Worm (Caenorhabditis elegans) whole organism, L1 larva: ENCODE measurements around the gene C07G3.10.
"Not testable (repeated sequence)": the region's sequence is repeated elsewhere in the genome, so short reads cannot be mapped to it uniquely, and the experiment has no call there.

Source experiments
- C04F5.9 ChIP-seq: sonication (generic microtip); optimal IDR thresholded peaks from 2 replicates; lab custom pipeline; 2016; ENCODE audit warnings: missing genetic modification characterization, missing compliant biosample characterization
- C16A3.4 ChIP-seq: fragments of 150-350 bp; optimal IDR thresholded peaks from 2 replicates; lab custom pipeline; 2014; ENCODE audit warnings: missing biosample characterization, missing genetic modification characterization
- C34B4.2 ChIP-seq: sonication (generic microtip); optimal IDR thresholded peaks from 2 replicates; lab custom pipeline; 2017; ENCODE audit warnings: mild to moderate bottlenecking, missing genetic modification characterization, missing compliant biosample characterization
- F16B12.6 ChIP-seq: fragments of 150-350 bp; optimal IDR thresholded peaks from 2 replicates; lab custom pipeline; 2014; ENCODE audit warnings: missing biosample characterization, missing genetic modification characterization
- aly-2 ChIP-seq: fragments of 150-350 bp; optimal IDR thresholded peaks from 2 replicates; lab custom pipeline; 2014; ENCODE audit warnings: missing biosample characterization, missing genetic modification characterization
- blmp-1 ChIP-seq: fragments of 150-350 bp; optimal IDR thresholded peaks from 2 replicates; lab custom pipeline; 2014; ENCODE audit warnings: missing biosample characterization, missing genetic modification characterization
- ceh-63 ChIP-seq: fragments of 200-800 bp; sonication (Bioruptor generic); optimal IDR thresholded peaks from 2 replicates; lab custom pipeline; 2018; ENCODE audit warnings: mild to moderate bottlenecking, missing genetic modification characterization, missing compliant biosample characterization
- ceh-90 ChIP-seq: sonication (generic microtip); optimal IDR thresholded peaks from 2 replicates; lab custom pipeline; 2016; ENCODE audit warnings: missing genetic modification characterization, missing compliant biosample characterization
- ces-1 ChIP-seq: fragments of 150-350 bp; optimal IDR thresholded peaks from 2 replicates; lab custom pipeline; 2014; ENCODE audit warnings: missing biosample characterization, missing genetic modification reagents, missing genetic modification characterization
- dpl-1 ChIP-seq, 3 experiments: fragments of 150-350 bp in 2 of 3; sonication (generic microtip) in 1 of 3; optimal IDR thresholded peaks; 2 replicates each; lab custom pipeline; 2014 to 2017; ENCODE audit warnings: missing biosample characterization in 3 of 3, missing genetic modification characterization in 3 of 3, missing genetic modification reagents in 3 of 3
- efl-1 ChIP-seq, 4 experiments: fragments of 150-350 bp; optimal IDR thresholded peaks in 3 of 4; peaks in 1 of 4; 1 replicate in 1 of 4; 2 replicates in 3 of 4; lab custom pipeline; 2014; ENCODE audit warnings: missing biosample characterization in 2 of 4, missing genetic modification characterization in 2 of 4, missing genetic modification reagents in 2 of 4
- egl-13 ChIP-seq: sonication (generic microtip); optimal IDR thresholded peaks from 2 replicates; lab custom pipeline; 2016; ENCODE audit warnings: missing genotype, missing genetic modification reagents, missing genetic modification characterization, missing compliant biosample characterization
- egl-27 ChIP-seq, 2 experiments: fragments of 150-350 bp in 1 of 2; sonication (generic microtip); optimal IDR thresholded peaks; 3 replicates each; lab custom pipeline; 2017 to 2018; ENCODE audit warnings: missing biosample characterization in 2 of 2, missing genetic modification characterization in 2 of 2, missing genetic modification reagents in 2 of 2
- fkh-10 ChIP-seq: sonication (generic microtip); optimal IDR thresholded peaks from 2 replicates; lab custom pipeline; 2017; ENCODE audit warnings: missing biosample characterization, missing genetic modification reagents, missing genetic modification characterization
- fkh-8 ChIP-seq: sonication (generic microtip); optimal IDR thresholded peaks from 2 replicates; lab custom pipeline; 2016; ENCODE audit warnings: mild to moderate bottlenecking, missing genetic modification characterization, missing compliant biosample characterization
- hlh-17 ChIP-seq: fragments of 200-800 bp; sonication (Bioruptor generic); optimal IDR thresholded peaks from 2 replicates; lab custom pipeline; 2018; ENCODE audit warnings: missing genetic modification characterization, mild to moderate bottlenecking, missing compliant biosample characterization, moderate library complexity, borderline replicate concordance
- hlh-4 ChIP-seq: sonication (generic microtip); optimal IDR thresholded peaks from 2 replicates; lab custom pipeline; 2016; ENCODE audit warnings: mild to moderate bottlenecking, missing genetic modification characterization, missing compliant biosample characterization
- hpl-2 ChIP-seq: fragments of 150-350 bp; optimal IDR thresholded peaks from 2 replicates; lab custom pipeline; 2014; ENCODE audit warnings: missing biosample characterization, missing genetic modification reagents, missing genetic modification characterization
- jun-1 ChIP-seq: fragments of 150-350 bp; optimal IDR thresholded peaks from 2 replicates; lab custom pipeline; 2014; ENCODE audit warnings: missing biosample characterization, missing genetic modification reagents, missing genetic modification characterization
- lin-15B ChIP-seq: fragments of 150-350 bp; sonication (generic microtip); optimal IDR thresholded peaks from 3 replicates; lab custom pipeline; 2014; ENCODE audit warnings: missing biosample characterization, missing genetic modification characterization
- lin-35 ChIP-seq, 2 experiments: fragments of 150-350 bp; optimal IDR thresholded peaks; 2 replicates each; lab custom pipeline; 2014; ENCODE audit warnings: missing biosample characterization in 2 of 2, missing genetic modification characterization in 2 of 2, missing genetic modification reagents in 2 of 2
- lin-39 ChIP-seq: fragments of 150-350 bp; optimal IDR thresholded peaks from 2 replicates; lab custom pipeline; 2014; ENCODE audit warnings: missing biosample characterization, missing genetic modification reagents, missing genetic modification characterization
- mab-9 ChIP-seq: fragments of 200-800 bp; sonication (Bioruptor generic); IDR thresholded peaks from 2 replicates; pipeline ENCODE4 v1.3.6; 2022; ENCODE audit warnings: missing genetic modification reagents, missing genetic modification characterization, missing compliant biosample characterization
- mdl-1 ChIP-seq, 2 experiments: fragments of 150-350 bp; optimal IDR thresholded peaks; 2 replicates each; lab custom pipeline; 2014 to 2017; ENCODE audit warnings: missing biosample characterization in 2 of 2, missing genetic modification characterization in 2 of 2, inconsistent platforms in 1 of 2
- mef-2 ChIP-seq: fragments of 150-350 bp; optimal IDR thresholded peaks from 2 replicates; lab custom pipeline; 2014; ENCODE audit warnings: missing biosample characterization, missing genetic modification characterization
- mep-1 ChIP-seq: fragments of 150-350 bp; optimal IDR thresholded peaks from 2 replicates; lab custom pipeline; 2014; ENCODE audit warnings: missing biosample characterization, missing genetic modification characterization
- nhr-11 ChIP-seq: fragments of 150-350 bp; optimal IDR thresholded peaks from 2 replicates; lab custom pipeline; 2014; ENCODE audit warnings: missing biosample characterization, missing genetic modification characterization
- nhr-19 ChIP-seq: fragments of 200-800 bp; sonication (Bioruptor generic); conservative IDR thresholded peaks from 2 replicates; pipeline ENCODE4 v1.3.6; 2022; ENCODE audit warnings: missing genetic modification characterization, missing compliant biosample characterization
- nhr-20 ChIP-seq: sonication (generic microtip); optimal IDR thresholded peaks from 2 replicates; lab custom pipeline; 2016; ENCODE audit warnings: mild to moderate bottlenecking, missing genetic modification characterization, missing compliant biosample characterization
- nhr-71 ChIP-seq: sonication (generic microtip); optimal IDR thresholded peaks from 2 replicates; lab custom pipeline; 2016; ENCODE audit warnings: mild to moderate bottlenecking, missing genetic modification characterization, moderate library complexity, missing compliant biosample characterization
- nhr-76 ChIP-seq: sonication (generic microtip); optimal IDR thresholded peaks from 2 replicates; lab custom pipeline; 2017; ENCODE audit warnings: missing biosample characterization, missing genetic modification characterization
- nhr-77 ChIP-seq: fragments of 150-350 bp; optimal IDR thresholded peaks from 2 replicates; lab custom pipeline; 2014; ENCODE audit warnings: missing biosample characterization, missing genetic modification characterization
- nhr-84 ChIP-seq: sonication (generic microtip); optimal IDR thresholded peaks from 2 replicates; lab custom pipeline; 2017; ENCODE audit warnings: missing biosample characterization, missing genetic modification characterization
- nhr-85 ChIP-seq: sonication (generic microtip); peaks from one replicate; lab custom pipeline; 2016; ENCODE audit warnings: missing genetic modification characterization, inconsistent platforms, missing compliant biosample characterization
- pax-3 ChIP-seq: fragments of 200-800 bp; sonication (Bioruptor generic); optimal IDR thresholded peaks from 2 replicates; lab custom pipeline; 2018; ENCODE audit warnings: mild to moderate bottlenecking, missing genetic modification characterization, moderate library complexity, missing compliant biosample characterization
- pqm-1 ChIP-seq: sonication (generic microtip); optimal IDR thresholded peaks from 3 replicates; lab custom pipeline; 2017; ENCODE audit warnings: missing biosample characterization, missing genetic modification characterization
- skn-1 ChIP-seq: fragments of 150-350 bp; optimal IDR thresholded peaks from 2 replicates; lab custom pipeline; 2014; ENCODE audit warnings: missing biosample characterization, missing genetic modification characterization
- snpc-4 ChIP-seq: fragments of 150-350 bp; optimal IDR thresholded peaks from 2 replicates; lab custom pipeline; 2014; ENCODE audit warnings: missing biosample characterization, missing genetic modification characterization
- sox-4 ChIP-seq: sonication (generic microtip); optimal IDR thresholded peaks from 2 replicates; lab custom pipeline; 2016; ENCODE audit warnings: missing genetic modification characterization, missing compliant biosample characterization
- sptf-1 ChIP-seq: fragments of 150-350 bp; optimal IDR thresholded peaks from 2 replicates; lab custom pipeline; 2014; ENCODE audit warnings: missing biosample characterization, missing genetic modification characterization
- tlp-1 ChIP-seq: fragments of 150-350 bp; optimal IDR thresholded peaks from 2 replicates; lab custom pipeline; 2014; ENCODE audit warnings: missing biosample characterization, missing genetic modification characterization
- unc-62 ChIP-seq: fragments of 150-350 bp; optimal IDR thresholded peaks from 2 replicates; lab custom pipeline; 2014; ENCODE audit warnings: missing biosample characterization, missing genetic modification reagents, missing genetic modification characterization
- unc-86 ChIP-seq: sonication (generic microtip); optimal IDR thresholded peaks from 2 replicates; lab custom pipeline; 2016; ENCODE audit warnings: missing genetic modification characterization, missing compliant biosample characterization
- zag-1 ChIP-seq: fragments of 150-350 bp; optimal IDR thresholded peaks from 2 replicates; lab custom pipeline; 2014; ENCODE audit warnings: missing biosample characterization, missing genetic modification characterization
- zip-4 ChIP-seq: fragments of 200-800 bp; sonication (Bioruptor generic); optimal IDR thresholded peaks from 2 replicates; lab custom pipeline; 2018; ENCODE audit warnings: mild to moderate bottlenecking, missing genetic modification characterization, moderate library complexity, missing compliant biosample characterization
- ztf-4 ChIP-seq: fragments of 150-350 bp; optimal IDR thresholded peaks from 2 replicates; lab custom pipeline; 2014; ENCODE audit warnings: missing biosample characterization, missing genetic modification characterization

C07G3.10 gene

DNA sequence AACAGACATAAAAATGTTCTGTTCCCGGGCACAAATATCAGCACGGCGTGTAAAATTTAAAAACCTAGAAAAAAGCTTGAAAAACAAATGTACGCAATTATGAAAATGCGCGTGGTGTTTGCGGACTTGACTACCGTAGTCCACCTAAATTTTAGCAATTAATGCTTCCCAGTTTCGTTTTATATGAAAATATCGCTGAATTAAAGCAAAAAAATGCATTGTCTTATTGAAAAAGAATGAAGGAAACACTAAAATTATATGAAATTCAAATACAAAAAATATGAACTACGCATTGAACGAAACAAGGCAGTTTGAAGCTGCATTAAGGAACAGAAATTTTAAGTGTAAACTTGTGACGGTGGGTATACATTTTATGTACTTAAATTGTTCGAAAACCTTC is 4.1 kb downstream of the C07G3.10 start, which contains the start of gene ugt-64:
Gene ugt-64 (minus strand): TSS at position 101 of the 400 bp plus-strand sequence.
- TF ChIP-seq egl-27 (tag; optimal IDR thresholded peaks at IDR 0.05; lab: Kevin White, UChicago); egl-13 (tag; lab: Kevin White, UChicago); snpc-4 (tag; lab: Kevin White, UChicago): not testable (repeated sequence)

DNA sequence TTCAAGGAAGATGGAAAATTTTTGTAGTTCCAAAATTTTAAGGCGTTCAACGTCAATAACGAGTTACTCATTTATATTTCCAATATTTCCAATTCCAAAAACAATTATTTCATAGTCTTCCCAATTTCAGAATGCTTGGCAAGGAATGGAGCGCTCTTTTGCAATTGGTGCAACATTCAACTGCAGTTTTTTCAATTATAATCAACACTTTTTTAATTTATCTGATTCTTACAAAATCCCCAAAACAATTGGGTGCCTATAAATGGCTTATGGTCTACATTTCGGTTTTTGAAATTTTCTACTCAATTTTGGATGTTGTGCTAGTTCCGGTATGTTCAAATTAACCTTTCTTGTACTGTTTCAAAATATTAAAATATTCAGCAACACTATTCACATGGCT is 5.6 kb downstream of the C07G3.10 start, which contains the start of gene str-225:
Gene str-225 (plus strand): TSS at position 132 of the 400 bp plus-strand sequence.
- TF ChIP-seq lin-15B (no peak), egl-13 (tag; lab: Kevin White, UChicago) (no peak), tlp-1 (tag; lab: Kevin White, UChicago) (no peak), sox-4 (tag; lab: Kevin White, UChicago) (no peak)

DNA sequence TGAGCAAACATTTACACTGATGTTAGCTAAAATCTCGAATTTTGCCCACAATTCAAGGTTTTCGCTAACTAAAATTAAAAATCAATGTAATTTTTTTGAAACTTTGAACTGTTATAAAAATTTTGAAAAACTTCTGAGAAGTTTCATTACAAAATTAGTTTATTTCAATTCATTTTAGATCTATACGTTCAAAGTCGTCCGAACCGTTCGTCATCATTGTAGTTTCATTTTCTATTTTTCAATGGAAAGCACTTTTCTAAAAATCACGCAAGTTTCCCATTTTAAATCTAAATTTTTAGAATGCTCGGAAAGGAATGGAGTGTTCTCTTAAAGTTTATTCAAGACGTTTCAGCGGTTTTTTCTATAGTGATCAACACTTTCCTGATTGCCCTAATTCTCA is 7.8 kb downstream of the C07G3.10 start, which contains the start of gene str-228:
Gene str-228 (plus strand): TSS at position 301 of the 400 bp plus-strand sequence.
- TF ChIP-seq nhr-20 (tag; lab: Kevin White, UChicago) = no peak
- TF ChIP-seq aly-2 (tag; lab: Kevin White, UChicago) = no peak
- TF ChIP-seq ceh-90 = no peak
- TF ChIP-seq nhr-85 (tag; lab: Kevin White, UChicago) = no peak
- TF ChIP-seq nhr-19 (GFP tag; lab: Robert Waterston, UW) = no peak
- TF ChIP-seq ces-1 = no peak
- TF ChIP-seq hlh-17 (GFP tag; lab: Kevin White, UChicago) = no peak
- no peak for TF ChIP-seq nhr-71 (tag; lab: Kevin White, UChicago)
- TF ChIP-seq C16A3.4 (tag; lab: Kevin White, UChicago) = no peak
- no peak for TF ChIP-seq mdl-1 (tag; optimal IDR thresholded peaks at IDR 0.05; lab: Kevin White, UChicago)
- TF ChIP-seq hlh-4 (tag; lab: Kevin White, UChicago) = no peak
- TF ChIP-seq jun-1 (tag; lab: Kevin White, UChicago) = no peak
- TF ChIP-seq skn-1 (tag; lab: Kevin White, UChicago) = no peak
- no peak for TF ChIP-seq hpl-2
- no peak for TF ChIP-seq nhr-76 (tag; lab: Kevin White, UChicago)
- TF ChIP-seq zip-4 (GFP tag; lab: Kevin White, UChicago) = no peak
- TF ChIP-seq mab-9 (GFP tag; lab: Robert Waterston, UW) = no peak
- no peak for TF ChIP-seq C34B4.2 (tag; lab: Kevin White, UChicago)

DNA sequence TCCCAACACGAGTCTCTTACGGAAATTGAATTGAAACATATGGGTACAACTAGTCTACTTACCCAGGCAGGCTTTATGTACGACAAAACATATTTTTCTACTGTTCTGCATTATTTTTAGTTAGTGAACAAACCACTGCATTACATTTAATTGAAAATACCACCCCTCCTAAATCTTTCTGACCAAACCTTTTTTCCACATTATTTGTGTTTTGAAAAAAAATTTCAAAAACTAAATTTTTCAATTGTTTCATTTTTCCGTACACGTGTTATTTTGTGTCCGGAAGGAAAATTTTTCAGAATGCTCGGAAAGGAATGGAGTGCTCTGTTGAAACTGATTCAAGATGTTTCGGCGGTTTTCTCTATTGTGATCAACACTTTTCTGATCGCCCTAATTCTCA is 10.3 kb downstream of the C07G3.10 start, which contains the start of gene str-226:
Gene str-226 (plus strand): TSS at position 301 of the 400 bp plus-strand sequence.
- TF ChIP-seq mef-2 (tag; lab: Kevin White, UChicago) (no peak), ztf-4 (tag; lab: Kevin White, UChicago) (no peak), pqm-1 (tag; lab: Kevin White, UChicago) (no peak), zag-1 (tag; lab: Kevin White, UChicago) (no peak), nhr-77 (tag; lab: Kevin White, UChicago) (no peak), lin-39 (tag; lab: Kevin White, UChicago) (no peak), egl-13 (tag; lab: Kevin White, UChicago) (no peak), mep-1 (no peak), efl-1 (optimal IDR thresholded peaks at IDR 0.05; lab: Kevin White, UChicago) (no peak), efl-1 (GFP tag; optimal IDR thresholded peaks at IDR 0.05 in 1 of 2; lab: Kevin White, UChicago) (no peak), zip-4 (GFP tag; lab: Kevin White, UChicago) (no peak)

DNA sequence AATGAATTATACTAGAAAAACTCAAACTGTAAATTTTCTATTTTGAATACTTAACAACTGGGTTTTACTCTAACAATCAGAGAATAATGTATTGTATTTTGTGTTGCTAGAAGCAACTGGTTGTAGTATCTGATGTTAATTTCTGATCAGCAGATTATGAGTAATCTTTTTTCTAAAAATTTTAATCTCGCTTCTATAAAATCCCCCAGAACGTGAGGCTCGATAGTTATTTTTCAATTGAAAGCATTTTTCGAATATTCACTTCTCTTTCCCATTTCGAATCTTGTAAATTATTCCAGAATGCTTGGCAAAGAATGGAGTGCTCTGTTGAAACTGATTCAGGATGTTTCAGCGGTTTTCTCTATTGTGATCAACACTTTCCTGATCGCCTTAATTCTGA is 15.8 kb downstream of the C07G3.10 start, which contains the start of gene str-227:
Gene str-227 (plus strand): TSS at position 301 of the 400 bp plus-strand sequence.
- no peak for TF ChIP-seq C04F5.9 (tag; lab: Kevin White, UChicago)
- TF ChIP-seq pax-3 = no peak
- TF ChIP-seq egl-13 (tag; lab: Kevin White, UChicago) = no peak
- TF ChIP-seq nhr-84 (tag; lab: Kevin White, UChicago) = no peak
- TF ChIP-seq fkh-10 (GFP tag; lab: Kevin White, UChicago) = no peak
- no peak for TF ChIP-seq fkh-8 (tag; lab: Kevin White, UChicago)
- TF ChIP-seq sptf-1 (tag; lab: Kevin White, UChicago) = no peak
- TF ChIP-seq ceh-63 (GFP tag; lab: Kevin White, UChicago) = no peak
- TF ChIP-seq blmp-1 (tag; lab: Kevin White, UChicago) = no peak
- TF ChIP-seq unc-86 (tag; lab: Kevin White, UChicago) = no peak
- no peak for TF ChIP-seq nhr-85 (tag; lab: Kevin White, UChicago)
- TF ChIP-seq zip-4 (GFP tag; lab: Kevin White, UChicago) = no peak
- TF ChIP-seq unc-62 (GFP tag; lab: Kevin White, UChicago) = no peak
- no peak for TF ChIP-seq F16B12.6 (tag; lab: Kevin White, UChicago)
- no peak for TF ChIP-seq dpl-1 (GFP tag; optimal IDR thresholded peaks at IDR 0.05; lab: Kevin White, UChicago)
- no peak for TF ChIP-seq nhr-11 (tag; lab: Kevin White, UChicago)
- TF ChIP-seq lin-35 (GFP tag; optimal IDR thresholded peaks at IDR 0.05; lab: Kevin White, UChicago) = no peak
